In the genomic region with DNA sequence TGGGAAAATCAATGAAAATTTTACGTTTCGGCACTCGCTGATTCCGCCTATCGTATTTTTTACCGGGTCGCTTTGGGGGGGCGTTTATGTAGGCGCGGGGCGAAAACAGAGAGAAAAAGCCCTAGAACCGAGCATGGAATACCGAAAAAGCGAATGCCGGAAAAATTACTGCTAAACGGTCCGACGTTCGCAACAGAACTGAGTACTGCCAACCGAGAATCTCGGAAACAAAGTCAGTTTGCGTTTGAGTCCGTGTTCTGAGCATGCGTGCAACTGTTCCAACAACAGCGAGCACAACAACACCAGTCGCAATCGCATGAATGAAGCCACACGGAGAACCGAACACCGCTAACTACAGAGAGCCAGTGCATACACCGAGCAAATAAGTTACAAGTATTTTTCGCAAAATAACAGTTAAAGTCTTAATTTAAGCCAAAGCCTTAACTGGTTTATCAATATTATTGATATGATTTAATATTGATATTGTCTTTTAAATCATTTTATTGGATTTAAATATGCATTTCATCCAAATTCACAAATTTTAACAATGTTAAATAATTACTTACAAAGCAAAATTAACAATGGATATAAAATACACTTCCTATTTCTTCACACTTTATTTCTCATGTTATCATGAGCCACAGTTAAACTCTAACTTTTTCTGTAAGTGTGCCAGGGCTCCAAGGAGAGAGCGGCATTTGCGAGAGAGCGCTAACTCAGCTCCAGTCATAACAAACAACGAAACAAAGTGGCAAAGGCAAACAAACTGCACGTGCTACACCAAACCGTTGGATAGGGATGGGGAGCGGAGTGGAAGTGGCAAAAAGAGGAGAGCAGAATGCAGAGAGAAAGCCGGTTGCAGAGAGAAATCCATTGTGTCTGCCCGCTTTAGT, we compare ENCODE assay signal across 2 fruit fly cellular contexts.
TF ChIP-seq lines count a peak whose summit lies in the region.

TSS of gene CG3961 (minus strand) at position 201 of the 893 bp plus-strand sequence.

TF ChIP-seq in whole organism, embryonic, 481 proteins besides CTCF, POLR2A, EP300 and RAD21 (continued from another document and continues in another):
- no peak for TF ChIP-seq CG7963 (GFP tag; IDR thresholded peaks at IDR 0.05; lab: Robert Waterston, UW; ENCODE audit: partially characterized antibody)
- peak; percentile 98 for TF ChIP-seq CG14710 (tag; optimal IDR thresholded peaks at IDR 0.05; lab: Kevin White, UChicago)
- peak; percentile 94 for TF ChIP-seq esg (GFP tag; conservative IDR thresholded peaks at IDR 0.05; lab: Robert Waterston, UW)
- TF ChIP-seq CG9932 (GFP tag; IDR thresholded peaks at IDR 0.05; lab: Robert Waterston, UW) = peak; percentile 72
- TF ChIP-seq HHEX (GFP tag; optimal IDR thresholded peaks at IDR 0.05; lab: Kevin White, UChicago) = peak; percentile 96
- TF ChIP-seq CG7839 (tag; optimal IDR thresholded peaks at IDR 0.05; lab: Kevin White, UChicago) = peak; percentile 99
- peak; percentile 83 for TF ChIP-seq vfl (GFP tag; optimal IDR thresholded peaks at IDR 0.05; lab: Kevin White, UChicago)
- TF ChIP-seq pum (GFP tag; optimal IDR thresholded peaks at IDR 0.05; lab: Kevin White, UChicago) = peak; percentile 87
- peak; percentile 72 for TF ChIP-seq CG3163 (GFP tag; optimal IDR thresholded peaks at IDR 0.05; lab: Kevin White, UChicago)
- no peak for TF ChIP-seq mld (GFP tag; IDR thresholded peaks at IDR 0.05; lab: Robert Waterston, UW; ENCODE audit: partially characterized antibody)
- TF ChIP-seq inv (GFP tag; IDR thresholded peaks at IDR 0.05; lab: Robert Waterston, UW; ENCODE audit: partially characterized antibody) = no peak
- TF ChIP-seq CG4854 (GFP tag; optimal IDR thresholded peaks at IDR 0.05; lab: Kevin White, UChicago) = peak; percentile 84
- TF ChIP-seq slbo (GFP tag; IDR thresholded peaks at IDR 0.05; lab: Robert Waterston, UW) = peak; percentile 88
- peak; percentile 91 for TF ChIP-seq scrt (GFP tag; optimal IDR thresholded peaks at IDR 0.05; lab: Kevin White, UChicago)
- peak; percentile 62 for TF ChIP-seq CG4360 (GFP tag; IDR thresholded peaks at IDR 0.05; lab: Robert Waterston, UW)
- peak; percentile 80 for TF ChIP-seq NC2α (GFP tag; optimal IDR thresholded peaks at IDR 0.05; lab: Kevin White, UChicago)
- peak; percentile 95 for TF ChIP-seq nau (GFP tag; optimal IDR thresholded peaks at IDR 0.05; lab: Kevin White, UChicago)
- no peak for TF ChIP-seq pan (optimal IDR thresholded peaks at IDR 0.05; lab: Kevin White, UChicago)
- peak in 1 of 2 experiments; percentile 93 for TF ChIP-seq pan (GFP tag; optimal IDR thresholded peaks at IDR 0.05 in 1 of 2, IDR thresholded peaks at IDR 0.05 in 1 of 2)
- peak; percentile 79 to 92 for TF ChIP-seq Trl (optimal IDR thresholded peaks at IDR 0.05; lab: Kevin White, UChicago)
- TF ChIP-seq Trl (GFP tag; optimal IDR thresholded peaks at IDR 0.05; lab: Kevin White, UChicago) = peak; percentile 83
- TF ChIP-seq CrebB (tag; optimal IDR thresholded peaks at IDR 0.05; lab: Kevin White, UChicago) = peak; percentile 93
- TF ChIP-seq Rx (GFP tag; IDR thresholded peaks at IDR 0.05; lab: Robert Waterston, UW) = peak; percentile 64
- TF ChIP-seq CG5245 (GFP tag; optimal IDR thresholded peaks at IDR 0.05; lab: Kevin White, UChicago) = peak; percentile 96
- TF ChIP-seq gem (tag; optimal IDR thresholded peaks at IDR 0.05; lab: Kevin White, UChicago) = peak; percentile 99
- TF ChIP-seq CG34376 (GFP tag; optimal IDR thresholded peaks at IDR 0.05; lab: Kevin White, UChicago) = peak; percentile 84
- TF ChIP-seq CG4424 (GFP tag; optimal IDR thresholded peaks at IDR 0.05; lab: Kevin White, UChicago) = peak; percentile 98
- TF ChIP-seq CG18011 (GFP tag; optimal IDR thresholded peaks at IDR 0.05; lab: Kevin White, UChicago) = peak; percentile 82
- peak; percentile 80 for TF ChIP-seq wdn (GFP tag; IDR thresholded peaks at IDR 0.05; lab: Robert Waterston, UW)
- TF ChIP-seq CG11723 (GFP tag; optimal IDR thresholded peaks at IDR 0.05; lab: Kevin White, UChicago) = peak; percentile 97
- TF ChIP-seq CG13424 (tag; optimal IDR thresholded peaks at IDR 0.05; lab: Kevin White, UChicago) = peak; percentile 99
- TF ChIP-seq CG7786 (GFP tag; optimal IDR thresholded peaks at IDR 0.05; lab: Kevin White, UChicago) = peak; percentile 82
- TF ChIP-seq Hr39 (optimal IDR thresholded peaks at IDR 0.05; lab: Kevin White, UChicago) = no peak
- TF ChIP-seq Mrtf (GFP tag; IDR thresholded peaks at IDR 0.05; lab: Robert Waterston, UW) = peak; percentile 84; the same call in 1 of the 3 replicates
- TF ChIP-seq grau (tag; optimal IDR thresholded peaks at IDR 0.05; lab: Kevin White, UChicago) = peak; percentile 98
- peak; percentile 90; the same call in 1 of the 2 replicates for TF ChIP-seq Awh (GFP tag; IDR thresholded peaks at IDR 0.05; lab: Robert Waterston, UW)
- TF ChIP-seq Ravus (GFP tag; IDR thresholded peaks at IDR 0.05; lab: Robert Waterston, UW) = peak; percentile 71
- TF ChIP-seq Gsc (GFP tag; IDR thresholded peaks at IDR 0.05; lab: Robert Waterston, UW) = no peak
- peak; percentile 95 for TF ChIP-seq tgo (GFP tag; IDR thresholded peaks at IDR 0.05; lab: Robert Waterston, UW)
- TF ChIP-seq sob (GFP tag; IDR thresholded peaks at IDR 0.05; lab: Robert Waterston, UW) = peak; percentile 90
- peak; percentile 83 for TF ChIP-seq onecut (GFP tag; IDR thresholded peaks at IDR 0.05; lab: Robert Waterston, UW)
- TF ChIP-seq CG9876 (GFP tag; optimal IDR thresholded peaks at IDR 0.05; lab: Kevin White, UChicago) = peak; percentile 57
- peak; percentile 55 for TF ChIP-seq CG33213 (GFP tag; optimal IDR thresholded peaks at IDR 0.05; lab: Kevin White, UChicago)
- peak; percentile 55 for TF ChIP-seq pb (GFP tag; optimal IDR thresholded peaks at IDR 0.05; lab: Kevin White, UChicago)
- TF ChIP-seq sd (tag; optimal IDR thresholded peaks at IDR 0.05; lab: Kevin White, UChicago) = peak; percentile 90
- TF ChIP-seq CG43689 (GFP tag; IDR thresholded peaks at IDR 0.05; lab: Robert Waterston, UW) = no peak; the same call in 1 of the 2 replicates
- peak; percentile 99 for TF ChIP-seq Ssrp (tag; optimal IDR thresholded peaks at IDR 0.05; lab: Kevin White, UChicago)
- TF ChIP-seq BEAF-32 (GFP tag; optimal IDR thresholded peaks at IDR 0.05; lab: Kevin White, UChicago) = peak; percentile 18
- TF ChIP-seq CG9817 (tag; optimal IDR thresholded peaks at IDR 0.05; lab: Kevin White, UChicago) = peak; percentile 91
- TF ChIP-seq dpn (GFP tag; optimal IDR thresholded peaks at IDR 0.05; lab: Kevin White, UChicago) = peak; percentile 88 to 97
- TF ChIP-seq CG8765 (GFP tag; IDR thresholded peaks at IDR 0.05; lab: Robert Waterston, UW) = peak; percentile 45; the same call in 1 of the 2 replicates
- TF ChIP-seq CG3847 (GFP tag; IDR thresholded peaks at IDR 0.05; lab: Robert Waterston, UW) = peak; percentile 88
- TF ChIP-seq ttk (GFP tag; IDR thresholded peaks at IDR 0.05; lab: Robert Waterston, UW) = peak; percentile 94
- no peak for TF ChIP-seq CG13894 (tag; optimal IDR thresholded peaks at IDR 0.05; lab: Kevin White, UChicago)
- TF ChIP-seq CG18619 (GFP tag; optimal IDR thresholded peaks at IDR 0.05; lab: Kevin White, UChicago) = peak; percentile 98
- peak; percentile 99 for TF ChIP-seq CG10979 (tag; optimal IDR thresholded peaks at IDR 0.05; lab: Kevin White, UChicago)
- no peak for TF ChIP-seq Dll (GFP tag; IDR thresholded peaks at IDR 0.05; lab: Robert Waterston, UW; ENCODE audit: partially characterized antibody)
- peak; percentile 74 for TF ChIP-seq CG17802 (tag; optimal IDR thresholded peaks at IDR 0.05; lab: Kevin White, UChicago)
- TF ChIP-seq tna (GFP tag; IDR thresholded peaks at IDR 0.05; lab: Robert Waterston, UW; ENCODE audit: partially characterized antibody) = no peak

TF ChIP-seq in whole organism, prepupa, 60 proteins besides CTCF, POLR2A, EP300 and RAD21 (continued from another document):
- TF ChIP-seq net (GFP tag; optimal IDR thresholded peaks at IDR 0.05; lab: Kevin White, UChicago) (peak; percentile 99), Ets21C (GFP tag; optimal IDR thresholded peaks at IDR 0.05; lab: Kevin White, UChicago) (peak; percentile 91), Sox102F (GFP tag; optimal IDR thresholded peaks at IDR 0.05; lab: Kevin White, UChicago) (peak; percentile 97), Sox15 (GFP tag; optimal IDR thresholded peaks at IDR 0.05; lab: Kevin White, UChicago) (peak; percentile 98), topi (GFP tag; optimal IDR thresholded peaks at IDR 0.05; lab: Kevin White, UChicago) (peak; percentile 98), salr (GFP tag; optimal IDR thresholded peaks at IDR 0.05; lab: Kevin White, UChicago) (peak; percentile 85 to 100), Met (GFP tag; optimal IDR thresholded peaks at IDR 0.05; lab: Kevin White, UChicago) (peak; percentile 98), OdsH (GFP tag; optimal IDR thresholded peaks at IDR 0.05; lab: Kevin White, UChicago) (peak; percentile 99), CG32006 (GFP tag; optimal IDR thresholded peaks at IDR 0.05; lab: Kevin White, UChicago) (peak; percentile 100), Hr4 (GFP tag; optimal IDR thresholded peaks at IDR 0.05; lab: Kevin White, UChicago) (peak; percentile 98), Blimp-1 (GFP tag; optimal IDR thresholded peaks at IDR 0.05; lab: Kevin White, UChicago) (peak; percentile 96), Eip93F (GFP tag; optimal IDR thresholded peaks at IDR 0.05; lab: Kevin White, UChicago) (peak; percentile 89), CG15336 (GFP tag; IDR thresholded peaks at IDR 0.05; lab: Robert Waterston, UW) (peak; percentile 98), pdm3 (GFP tag; optimal IDR thresholded peaks at IDR 0.05; lab: Kevin White, UChicago) (peak; percentile 98)
